Fruit fly (Drosophila melanogaster): ENCODE measurements around the gene ND-20.

The ND-20 gene

DNA sequence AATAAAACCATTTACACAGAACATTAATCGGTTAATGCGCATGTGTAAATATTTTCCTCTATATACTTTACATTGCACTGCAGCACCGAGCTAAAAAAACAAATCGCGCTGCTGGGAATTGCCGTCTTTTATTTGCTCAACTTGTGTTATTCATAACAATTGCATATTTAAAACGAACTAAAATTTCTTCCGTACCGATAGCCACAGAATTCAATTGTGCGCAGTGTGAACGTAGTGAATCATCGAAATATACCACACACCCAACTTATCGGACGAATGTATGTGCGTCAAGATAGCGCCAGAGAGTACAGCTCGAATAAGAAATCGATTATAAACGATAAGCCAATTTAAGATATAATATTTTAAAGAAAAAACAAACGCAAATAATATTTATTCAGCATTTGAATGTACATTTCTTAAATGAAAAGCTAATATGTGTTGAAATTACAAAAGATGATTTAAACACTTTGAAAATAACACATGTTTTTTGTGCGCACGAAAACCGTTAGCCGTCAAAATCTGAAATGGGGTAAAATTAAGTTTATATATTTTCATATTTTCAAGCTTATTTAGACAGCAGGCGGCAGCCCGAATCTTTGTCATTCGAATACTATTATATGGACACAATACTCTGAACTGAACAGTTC, 19.1 kb upstream of the ND-20 start, which contains the start of the genes vap and CG12698 (continued):
- TF ChIP-seq lola (GFP tag; optimal IDR thresholded peaks at IDR 0.05) (no peak), fru (optimal IDR thresholded peaks at IDR 0.05) (no peak), D19A (tag; optimal IDR thresholded peaks at IDR 0.05) (peak; percentile 7), CG2678 (tag; optimal IDR thresholded peaks at IDR 0.05) (no peak), CG13424 (tag; optimal IDR thresholded peaks at IDR 0.05) (no peak)

- TF ChIP-seq ap (GFP tag; IDR thresholded peaks at IDR 0.05), result no peak
- TF ChIP-seq CG31441 (GFP tag; IDR thresholded peaks at IDR 0.05), result no peak
- no peak for TF ChIP-seq CG34224 (GFP tag; IDR thresholded peaks at IDR 0.05; ENCODE audit: partially characterized antibody)
- peak; percentile 7 for TF ChIP-seq nom (GFP tag; optimal IDR thresholded peaks at IDR 0.05)
- TF ChIP-seq crol (GFP tag; IDR thresholded peaks at IDR 0.05), result no peak
- TF ChIP-seq CG2875 (GFP tag; optimal IDR thresholded peaks at IDR 0.05), result no peak
- TF ChIP-seq CG16813 (GFP tag; IDR thresholded peaks at IDR 0.05; ENCODE audit: partially characterized antibody), result no peak
- no peak for TF ChIP-seq gsb (GFP tag; IDR thresholded peaks at IDR 0.05)
- TF ChIP-seq ham (GFP tag; IDR thresholded peaks at IDR 0.05), result no peak
- no peak for TF ChIP-seq CG15479 (GFP tag; optimal IDR thresholded peaks at IDR 0.05)
- peak; percentile 11 for TF ChIP-seq CG34376 (GFP tag; optimal IDR thresholded peaks at IDR 0.05)
- TF ChIP-seq sqz (GFP tag; optimal IDR thresholded peaks at IDR 0.05), result peak; percentile 55
- no peak for TF ChIP-seq CG12942 (GFP tag; optimal IDR thresholded peaks at IDR 0.05)
- TF ChIP-seq ERR (GFP tag; optimal IDR thresholded peaks at IDR 0.05), result no peak
- TF ChIP-seq Dfd (GFP tag; optimal IDR thresholded peaks at IDR 0.05), result no peak
- no peak for TF ChIP-seq CG6791 (GFP tag; IDR thresholded peaks at IDR 0.05; ENCODE audit: partially characterized antibody)
- TF ChIP-seq CG14441 (GFP tag; IDR thresholded peaks at IDR 0.05), result no peak
- TF ChIP-seq Deaf1 (tag; optimal IDR thresholded peaks at IDR 0.05), result peak; percentile 97
- TF ChIP-seq CG11504 (tag; optimal IDR thresholded peaks at IDR 0.05), result no peak
- peak; percentile 55; the same call in 2 of the 3 replicates for TF ChIP-seq CG2199 (GFP tag; IDR thresholded peaks at IDR 0.05)
- TF ChIP-seq CG15514 (GFP tag; optimal IDR thresholded peaks at IDR 0.05), result no peak
- no peak for TF ChIP-seq fd102C (GFP tag; optimal IDR thresholded peaks at IDR 0.05)
- no peak for TF ChIP-seq peb (GFP tag; IDR thresholded peaks at IDR 0.05)
- no peak for TF ChIP-seq ac (GFP tag; optimal IDR thresholded peaks at IDR 0.05)
- TF ChIP-seq CG4328 (GFP tag; optimal IDR thresholded peaks at IDR 0.05), result no peak
- no peak for TF ChIP-seq Hr39 (optimal IDR thresholded peaks at IDR 0.05)
- TF ChIP-seq CG10979 (tag; optimal IDR thresholded peaks at IDR 0.05), result peak; percentile 7
Observed at dm6 chrX:16005066-16005465, 18.5 kb upstream of the ND-20 start.

DNA sequence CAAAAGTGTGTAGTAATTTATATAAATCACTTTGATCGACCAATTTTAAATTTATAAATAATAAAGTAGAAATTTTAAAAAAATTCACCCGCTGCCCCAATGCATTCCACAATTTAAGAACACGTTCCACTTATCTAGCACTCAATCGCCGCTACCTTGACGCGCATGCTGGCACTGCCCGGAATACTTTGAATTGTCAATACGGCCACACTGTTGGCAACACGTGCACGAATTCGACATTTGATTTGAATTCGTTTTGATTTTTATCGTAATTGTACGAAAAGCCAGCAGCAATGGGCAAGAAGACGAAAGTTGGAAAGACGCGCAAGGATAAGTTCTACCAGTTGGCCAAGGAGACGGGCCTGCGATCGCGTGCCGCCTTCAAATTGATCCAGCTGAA, 10.2 kb upstream of the ND-20 start, which contains the start of gene CG8939:
CG8939 (plus strand) TSS at position 186 of the 400 bp plus-strand sequence.
- peak; percentile 12 for TF ChIP-seq CG12391 (tag; optimal IDR thresholded peaks at IDR 0.05)
- TF ChIP-seq cad (GFP tag; optimal IDR thresholded peaks at IDR 0.05), result no peak
- TF ChIP-seq Trl (optimal IDR thresholded peaks at IDR 0.05), result no peak
- no peak for TF ChIP-seq Trl (GFP tag; optimal IDR thresholded peaks at IDR 0.05)
- TF ChIP-seq MBD-R2 (GFP tag; IDR thresholded peaks at IDR 0.05), result peak; percentile 65
- TF ChIP-seq CG5953 (GFP tag; IDR thresholded peaks at IDR 0.05), result no peak
- no peak for TF ChIP-seq Mrtf (GFP tag; IDR thresholded peaks at IDR 0.05)
- TF ChIP-seq CG11695 (GFP tag; IDR thresholded peaks at IDR 0.05), result no peak
- TF ChIP-seq gfzf (GFP tag; optimal IDR thresholded peaks at IDR 0.05), result peak; percentile 75
- TF ChIP-seq CG7963 (GFP tag; IDR thresholded peaks at IDR 0.05; ENCODE audit: partially characterized antibody), result no peak
- TF ChIP-seq Dfd (GFP tag; optimal IDR thresholded peaks at IDR 0.05), result no peak
- TF ChIP-seq tin (GFP tag; optimal IDR thresholded peaks at IDR 0.05), result no peak
- TF ChIP-seq sim (GFP tag; IDR thresholded peaks at IDR 0.05), result no peak
- no peak for TF ChIP-seq CG10366 (GFP tag; IDR thresholded peaks at IDR 0.05)
- TF ChIP-seq Pdp1 (GFP tag; optimal IDR thresholded peaks at IDR 0.05), result no peak
- no peak for TF ChIP-seq sqz (GFP tag; optimal IDR thresholded peaks at IDR 0.05)
- TF ChIP-seq CG43689 (GFP tag; IDR thresholded peaks at IDR 0.05), result no peak
- 0 out of 3 replicates have a peak, but pooled peaks have one; percentile 16 for TF ChIP-seq knrl (GFP tag; IDR thresholded peaks at IDR 0.05; ENCODE audit: partially characterized antibody)
- TF ChIP-seq CG18262 (tag; optimal IDR thresholded peaks at IDR 0.05), result no peak
- no peak for TF ChIP-seq Asciz (GFP tag; optimal IDR thresholded peaks at IDR 0.05)

Data from whole organism, embryonic.